Fruit fly (Drosophila melanogaster) whole organism, prepupa: ENCODE data around the gene CG11854.

Source experiments
- CG11294 ChIP-seq: fragments of 200-800 bp; sonication (Bioruptor generic); IDR thresholded peaks from 2 replicates; pipeline ENCODE4 v1.3.6; 2022; ENCODE audit warnings: missing biosample characterization, missing genetic modification characterization
- CG15336 ChIP-seq: fragments of 200-800 bp; sonication (Bioruptor generic); IDR thresholded peaks from 2 replicates; pipeline ENCODE4 v1.3.6; 2022; ENCODE audit warnings: missing biosample characterization, missing genetic modification characterization
- CG6808 ChIP-seq: fragments of 200-800 bp; sonication (Bioruptor generic); optimal IDR thresholded peaks from 3 replicates; lab custom pipeline; 2017; ENCODE audit warnings: missing biosample characterization, missing genetic modification characterization, mild to moderate bottlenecking, moderate library complexity, missing genetic modification reagents
- CG8119 ChIP-seq: fragments of 200-800 bp; sonication (Bioruptor generic); IDR thresholded peaks from 3 replicates; pipeline ENCODE4 v1.3.6; 2022; ENCODE audit warnings: missing biosample characterization, missing genetic modification characterization
- Eip93F ChIP-seq: fragments of 200-800 bp; sonication (Bioruptor generic); optimal IDR thresholded peaks from 2 replicates; lab custom pipeline; 2016; ENCODE audit warnings: missing biosample characterization, mild to moderate bottlenecking, missing genetic modification characterization
- Hr38 ChIP-seq: sonication (Bioruptor generic); optimal IDR thresholded peaks from 2 replicates; lab custom pipeline; 2016; ENCODE audit warnings: missing biosample characterization, missing genetic modification characterization
- dac ChIP-seq: fragments of 200-800 bp; sonication (Bioruptor generic); optimal IDR thresholded peaks from 2 replicates; lab custom pipeline; 2017; ENCODE audit warnings: missing biosample characterization, mild to moderate bottlenecking, missing genetic modification characterization
- dsx ChIP-seq: fragments of 200-800 bp; optimal IDR thresholded peaks from 3 replicates; lab custom pipeline; 2019; ENCODE audit warnings: missing biosample characterization, mild to moderate bottlenecking, missing genetic modification characterization, moderate library complexity; ENCODE audit not compliant: poor library complexity, severe bottlenecking
- fd59A ChIP-seq: fragments of 200-800 bp; sonication (Bioruptor generic); optimal IDR thresholded peaks from 2 replicates; lab custom pipeline; 2017; ENCODE audit warnings: missing biosample characterization, mild to moderate bottlenecking, missing genetic modification characterization, missing genetic modification reagents
- net ChIP-seq: fragments of 200-800 bp; sonication (Bioruptor generic); optimal IDR thresholded peaks from 3 replicates; lab custom pipeline; 2016; ENCODE audit warnings: missing biosample characterization, missing genetic modification characterization
- spab ChIP-seq: fragments of 200-800 bp; sonication (Bioruptor generic); optimal IDR thresholded peaks from 2 replicates; lab custom pipeline; 2017; ENCODE audit warnings: missing biosample characterization, mild to moderate bottlenecking, missing genetic modification characterization, missing genetic modification reagents

Gene CG11854

dm6 chr3R:25287128-25287527, 45.3 kb downstream of the CG11854 start, which contains the start of gene CG13658:
CG13658 (plus strand) TSS chr3R:25287474.
- TF ChIP-seq net (GFP tag; lab: Kevin White, UChicago) = no peak

- TF ChIP-seq dsx (GFP tag; lab: Kevin White, UChicago) = no peak
- no peak for TF ChIP-seq fd59A (GFP tag; lab: Kevin White, UChicago)
- TF ChIP-seq CG6808 = no peak
- no peak for TF ChIP-seq CG15336 (GFP tag; lab: Robert Waterston, UW)
- no peak for TF ChIP-seq CG11294
- TF ChIP-seq CG8119 = no peak
- TF ChIP-seq spab (GFP tag; lab: Kevin White, UChicago) = no peak
- no peak for TF ChIP-seq dac (GFP tag; lab: Kevin White, UChicago)
- TF ChIP-seq Hr38 (GFP tag; lab: Kevin White, UChicago) = no peak
- no peak for TF ChIP-seq Eip93F (GFP tag; lab: Kevin White, UChicago)
- TF ChIP-seq, all 60 proteins: peak for 0
Observed at dm6 chr3R:25289589-25289988, 47.8 kb downstream of the CG11854 start, which contains the start of gene CG11893. CG11893 (plus strand) TSS chr3R:25289889.
